Worm (Caenorhabditis elegans): ENCODE measurements around the gene subs-4.

DNA sequence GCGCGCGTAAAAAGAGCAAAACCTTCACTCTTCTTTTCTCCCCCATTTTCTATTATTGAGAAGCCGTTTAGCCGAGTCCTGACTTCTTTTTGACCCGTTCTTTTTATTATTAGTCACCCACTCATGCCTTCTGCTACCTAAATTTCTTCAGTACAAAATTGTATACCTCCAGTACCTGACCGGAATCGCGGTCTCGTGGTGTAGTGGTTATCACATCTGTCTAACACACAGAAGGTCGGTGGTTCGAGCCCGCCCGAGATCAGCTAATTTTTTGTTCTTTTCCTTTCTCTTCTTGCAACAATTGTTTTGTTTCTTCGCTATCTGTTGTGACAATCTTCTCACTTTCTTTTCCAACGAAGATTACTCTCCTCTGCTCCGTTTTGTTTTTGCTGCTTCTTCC is 29.2 kb upstream of the subs-4 start:
- TF ChIP-seq ztf-23 (GFP tag; IDR thresholded peaks at IDR 0.05): 0 out of 2 replicates have a peak, but pooled peaks have one; percentile 37
- 0 out of 2 replicates have a peak, but pooled peaks have one; percentile 23 for TF ChIP-seq ref-1 (GFP tag; conservative IDR thresholded peaks at IDR 0.05)
- no peak for TF ChIP-seq T22C8.4 (GFP tag; IDR thresholded peaks at IDR 0.05)
- peak; percentile 83 for TF ChIP-seq flt-1 (GFP tag; IDR thresholded peaks at IDR 0.05)
- TF ChIP-seq tab-1 (GFP tag; IDR thresholded peaks at IDR 0.05): peak; percentile 81; the same call in 1 of the 2 replicates
- TF ChIP-seq cog-1 (tag; optimal IDR thresholded peaks at IDR 0.05): no peak
- no peak for TF ChIP-seq ztf-29 (GFP tag; IDR thresholded peaks at IDR 0.05)
- TF ChIP-seq med-1 (GFP tag; optimal IDR thresholded peaks at IDR 0.05; ENCODE audit: insufficient read depth): no peak
- TF ChIP-seq klf-2 (GFP tag; conservative IDR thresholded peaks at IDR 0.05): no peak

Data from whole organism, midembryonic.